Fruit fly (Drosophila melanogaster) whole organism, embryonic: ENCODE data around the gene CG17612.

Source experiments
- Adf1 ChIP-seq: fragments of 200-800 bp; sonication (Bioruptor generic); IDR thresholded peaks from 2 replicates; pipeline ENCODE4 v1.3.6; 2022; ENCODE audit warnings: missing biosample characterization, missing genetic modification characterization
- CG10147 ChIP-seq: fragments of 200-800 bp; sonication (Bioruptor generic); optimal IDR thresholded peaks from 2 replicates; lab custom pipeline; 2019; ENCODE audit warnings: missing biosample characterization, mild to moderate bottlenecking, missing genetic modification characterization, moderate library complexity
- CG10654 ChIP-seq: fragments of 200-800 bp; sonication (Bioruptor generic); optimal IDR thresholded peaks from 2 replicates; lab custom pipeline; 2016; ENCODE audit warnings: missing biosample characterization, missing genetic modification characterization
- CG12391 ChIP-seq: fragments of 200-800 bp; sonication (Bioruptor generic); optimal IDR thresholded peaks from 3 replicates; lab custom pipeline; 2018; ENCODE audit warnings: missing biosample characterization, mild to moderate bottlenecking, missing genetic modification characterization, moderate library complexity
- CG16813 ChIP-seq: fragments of 200-800 bp; sonication (Bioruptor generic); IDR thresholded peaks from 3 replicates; pipeline ENCODE4 v1.3.6; 2022; ENCODE audit warnings: missing biosample characterization, missing genetic modification characterization; ENCODE audit not compliant: partially characterized antibody
- CG17385 ChIP-seq: fragments of 200-800 bp; sonication (Bioruptor generic); optimal IDR thresholded peaks from 3 replicates; lab custom pipeline; 2018; ENCODE audit warnings: missing biosample characterization, mild to moderate bottlenecking, missing genetic modification characterization
- CG2199 ChIP-seq: fragments of 200-800 bp; sonication (Bioruptor generic); IDR thresholded peaks from 3 replicates; pipeline ENCODE4 v1.3.6; 2022; ENCODE audit warnings: missing biosample characterization, missing genetic modification characterization
- CG3163 ChIP-seq: fragments of 200-800 bp; sonication (Bioruptor generic); optimal IDR thresholded peaks from 3 replicates; lab custom pipeline; 2016; ENCODE audit warnings: missing biosample characterization, missing genetic modification characterization
- CG32532 ChIP-seq: fragments of 200-800 bp; sonication (Bioruptor generic); IDR thresholded peaks from 2 replicates; pipeline ENCODE4 v1.3.6; 2022; ENCODE audit warnings: missing biosample characterization, missing genetic modification characterization
- CG32767 ChIP-seq: fragments of 200-800 bp; sonication (Bioruptor generic); IDR thresholded peaks from 2 replicates; pipeline ENCODE4 v1.3.6; 2022; ENCODE audit warnings: missing biosample characterization, missing genetic modification characterization
- CG34422 ChIP-seq: fragments of 200-800 bp; sonication (Bioruptor generic); IDR thresholded peaks from 3 replicates; pipeline ENCODE4 v1.3.6; 2022; ENCODE audit warnings: missing biosample characterization, missing genetic modification characterization
- CG43689 ChIP-seq: fragments of 200-800 bp; sonication (Bioruptor generic); IDR thresholded peaks from 2 replicates; pipeline ENCODE4 v1.3.6; 2022; ENCODE audit warnings: missing biosample characterization, missing genetic modification characterization
- CG4730 ChIP-seq: fragments of 200-800 bp; sonication (Bioruptor generic); IDR thresholded peaks from 2 replicates; pipeline ENCODE4 v1.3.6; 2022; ENCODE audit warnings: missing biosample characterization, missing genetic modification characterization
- CG7357 ChIP-seq: fragments of 200-800 bp; sonication (Bioruptor generic); IDR thresholded peaks from 3 replicates; pipeline ENCODE4 v1.3.6; 2022; ENCODE audit warnings: missing biosample characterization, missing genetic modification characterization
- CG7839 ChIP-seq: fragments of 200-800 bp; sonication (Bioruptor generic); optimal IDR thresholded peaks from 3 replicates; lab custom pipeline; 2018; ENCODE audit warnings: missing biosample characterization, mild to moderate bottlenecking, missing genetic modification characterization, moderate library complexity
- CG8290 ChIP-seq, 3 experiments: fragments of 200-800 bp; sonication (Bioruptor generic); optimal IDR thresholded peaks; 2 replicates each; lab custom pipeline; 2016 to 2019; ENCODE audit warnings: missing biosample characterization in 3 of 3, missing genetic modification characterization in 3 of 3, mild to moderate bottlenecking in 2 of 3, moderate library complexity in 1 of 3
- CG8478 ChIP-seq: fragments of >200 bp; optimal IDR thresholded peaks from 2 replicates; lab custom pipeline; 2018
- CG8765 ChIP-seq: fragments of 200-800 bp; sonication (Bioruptor generic); IDR thresholded peaks from 2 replicates; pipeline ENCODE4 v1.3.6; 2022; ENCODE audit warnings: missing biosample characterization, missing genetic modification characterization
- CTCF ChIP-seq: fragments of 200-800 bp; sonication (Bioruptor generic); optimal IDR thresholded peaks from 2 replicates; lab custom pipeline; 2017; ENCODE audit warnings: missing biosample characterization, mild to moderate bottlenecking, missing genetic modification characterization, moderate library complexity
- Hsf ChIP-seq: fragments of 200-800 bp; sonication (Bioruptor generic); optimal IDR thresholded peaks from 3 replicates; lab custom pipeline; 2016; ENCODE audit warnings: missing biosample characterization, missing genetic modification characterization
- Jarid2 ChIP-seq: fragments of 200-800 bp; sonication (Bioruptor generic); optimal IDR thresholded peaks from 3 replicates; lab custom pipeline; 2017; ENCODE audit warnings: mild to moderate bottlenecking, missing biosample characterization, missing genetic modification reagents, missing genetic modification characterization
- NC2β ChIP-seq: fragments of 200-800 bp; sonication (Bioruptor generic); optimal IDR thresholded peaks from 2 replicates; lab custom pipeline; 2016; ENCODE audit warnings: missing biosample characterization, missing genetic modification characterization
- Oli ChIP-seq: fragments of 200-800 bp; sonication (Bioruptor generic); optimal IDR thresholded peaks from 2 replicates; lab custom pipeline; 2018; ENCODE audit warnings: missing biosample characterization, mild to moderate bottlenecking, missing genetic modification characterization, moderate library complexity
- Pdp1 ChIP-seq, 2 experiments: fragments of 200-800 bp; sonication (Bioruptor generic); optimal IDR thresholded peaks; 3 replicates each; lab custom pipeline; 2016; ENCODE audit warnings: missing biosample characterization in 2 of 2, missing genetic modification characterization in 2 of 2, mild to moderate bottlenecking in 1 of 2, moderate library complexity in 1 of 2
- Sin3A ChIP-seq: fragments of >200 bp; optimal IDR thresholded peaks from 2 replicates; lab custom pipeline; 2018
- Spps ChIP-seq: fragments of 200-800 bp; sonication (Bioruptor generic); optimal IDR thresholded peaks from 2 replicates; lab custom pipeline; 2018; ENCODE audit warnings: missing biosample characterization, mild to moderate bottlenecking, missing genetic modification characterization
- Sry-β ChIP-seq: fragments of 200-800 bp; sonication (Bioruptor generic); optimal IDR thresholded peaks from 2 replicates; lab custom pipeline; 2018; ENCODE audit warnings: missing biosample characterization, mild to moderate bottlenecking, missing genetic modification characterization, moderate library complexity
- Taf1 ChIP-seq: fragments of 200-800 bp; sonication (Bioruptor generic); IDR thresholded peaks from 2 replicates; pipeline ENCODE4 v1.3.6; 2022; ENCODE audit warnings: missing biosample characterization, missing genetic modification characterization
- Tbp ChIP-seq: fragments of >200 bp; optimal IDR thresholded peaks from 2 replicates; lab custom pipeline; 2018; ENCODE audit warnings: missing biosample characterization, missing genetic modification characterization
- al ChIP-seq: fragments of 200-800 bp; sonication (Bioruptor generic); IDR thresholded peaks from 2 replicates; pipeline ENCODE4 v1.3.6; 2022; ENCODE audit warnings: missing biosample characterization, missing genetic modification characterization
- bcd ChIP-seq: fragments of 200-800 bp; sonication (Bioruptor generic); optimal IDR thresholded peaks from 2 replicates; lab custom pipeline; 2017; ENCODE audit warnings: missing biosample characterization, mild to moderate bottlenecking, missing genetic modification characterization
- chif ChIP-seq, 2 experiments: fragments of 200-800 bp; sonication (Bioruptor generic); optimal IDR thresholded peaks; 3 replicates each; lab custom pipeline; 2016; ENCODE audit warnings: missing biosample characterization in 2 of 2, missing genetic modification characterization in 2 of 2
- corto ChIP-seq: fragments of 200-800 bp; sonication (Bioruptor generic); optimal IDR thresholded peaks from 2 replicates; lab custom pipeline; 2016; ENCODE audit warnings: missing biosample characterization, mild to moderate bottlenecking, missing genetic modification characterization, moderate library complexity
- croc ChIP-seq: fragments of 200-800 bp; sonication (Bioruptor generic); conservative IDR thresholded peaks from 3 replicates; pipeline ENCODE4 v1.3.6; 2022; ENCODE audit warnings: missing biosample characterization, missing genetic modification characterization
- cwo ChIP-seq: fragments of 200-800 bp; sonication (Bioruptor generic); optimal IDR thresholded peaks from 3 replicates; lab custom pipeline; 2017; ENCODE audit warnings: missing biosample characterization, missing genetic modification characterization, mild to moderate bottlenecking, moderate library complexity, missing genetic modification reagents
- da ChIP-seq: fragments of 200-800 bp; sonication (Bioruptor generic); optimal IDR thresholded peaks from 2 replicates; lab custom pipeline; 2016; ENCODE audit warnings: missing biosample characterization, missing genetic modification characterization
- esg ChIP-seq: fragments of 200-800 bp; sonication (Bioruptor generic); conservative IDR thresholded peaks from 2 replicates; pipeline ENCODE4 v1.3.6; 2022; ENCODE audit warnings: missing biosample characterization, missing genetic modification characterization
- eve ChIP-seq, 2 experiments: fragments of >200 bp; optimal IDR thresholded peaks; 2 replicates each; lab custom pipeline; 2017; ENCODE audit warnings: missing biosample characterization in 2 of 2, missing genetic modification characterization in 2 of 2
- exex ChIP-seq: fragments of 200-800 bp; sonication (Bioruptor generic); optimal IDR thresholded peaks from 4 replicates; lab custom pipeline; 2018; ENCODE audit warnings: missing biosample characterization, mild to moderate bottlenecking, missing genetic modification characterization, moderate library complexity
- gt ChIP-seq: fragments of 200-800 bp; sonication (Bioruptor generic); IDR thresholded peaks from 2 replicates; pipeline ENCODE4 v1.3.6; 2022; ENCODE audit warnings: missing biosample characterization, missing genetic modification characterization
- hb ChIP-seq: fragments of 200-800 bp; sonication (Bioruptor generic); IDR thresholded peaks from 3 replicates; pipeline ENCODE4 v1.3.6; 2022; ENCODE audit warnings: missing biosample characterization, missing genetic modification characterization; ENCODE audit not compliant: partially characterized antibody
- hkb ChIP-seq, 2 experiments: fragments of 200-800 bp in 1 of 2; fragments of >200 bp in 1 of 2; sonication (Bioruptor generic) in 1 of 2; IDR thresholded peaks in 1 of 2; optimal IDR thresholded peaks in 1 of 2; 2 replicates each; pipeline versions ENCODE4 v1.3.6 to Lab custom; 2017 to 2022; ENCODE audit warnings: missing biosample characterization in 1 of 2, missing genetic modification characterization in 1 of 2
- kah ChIP-seq: fragments of 200-800 bp; sonication (Bioruptor generic); optimal IDR thresholded peaks from 2 replicates; lab custom pipeline; 2018; ENCODE audit warnings: missing biosample characterization, mild to moderate bottlenecking, missing genetic modification characterization
- ken ChIP-seq: fragments of 200-800 bp; sonication (Bioruptor generic); IDR thresholded peaks from 3 replicates; pipeline ENCODE4 v1.3.6; 2022; ENCODE audit warnings: missing biosample characterization, missing genetic modification characterization
- kni ChIP-seq: fragments of 200-800 bp; sonication (Bioruptor generic); optimal IDR thresholded peaks from 3 replicates; lab custom pipeline; 2017; ENCODE audit warnings: mild to moderate bottlenecking, missing biosample characterization, missing genetic modification reagents, missing genetic modification characterization
- pb ChIP-seq: fragments of 200-800 bp; sonication (Bioruptor generic); optimal IDR thresholded peaks from 3 replicates; lab custom pipeline; 2016; ENCODE audit warnings: missing biosample characterization, missing genetic modification characterization
- schlank ChIP-seq: fragments of 200-800 bp; sonication (Bioruptor generic); optimal IDR thresholded peaks from 2 replicates; lab custom pipeline; 2018; ENCODE audit warnings: missing biosample characterization, mild to moderate bottlenecking, missing genetic modification characterization
- slbo ChIP-seq: fragments of 200-800 bp; sonication (Bioruptor generic); IDR thresholded peaks from 2 replicates; pipeline ENCODE4 v1.3.6; 2022; ENCODE audit warnings: missing biosample characterization, missing genetic modification characterization
- trh ChIP-seq: fragments of 200-800 bp; sonication (Bioruptor generic); optimal IDR thresholded peaks from 2 replicates; lab custom pipeline; 2016; ENCODE audit warnings: missing biosample characterization, missing genetic modification characterization
- tup ChIP-seq: fragments of 200-800 bp; sonication (Bioruptor generic); optimal IDR thresholded peaks from 2 replicates; lab custom pipeline; 2016; ENCODE audit warnings: missing biosample characterization, mild to moderate bottlenecking, missing genetic modification characterization, moderate library complexity
- wor ChIP-seq: fragments of 200-800 bp; sonication (Bioruptor generic); IDR thresholded peaks from 2 replicates; pipeline ENCODE4 v1.3.6; 2022; ENCODE audit warnings: missing biosample characterization, missing genetic modification characterization
- zfh1 ChIP-seq: fragments of 200-800 bp; sonication (Bioruptor generic); IDR thresholded peaks from 3 replicates; pipeline ENCODE4 v1.3.6; 2022; ENCODE audit warnings: missing biosample characterization, missing genetic modification characterization

The CG17612 gene

dm6 chr2L:4386926-4387550, 4.5 kb upstream of the CG17612 start, which contains the start of gene Psf2 (continued):
- TF ChIP-seq NC2β (no peak), gt (GFP tag; lab: Robert Waterston, UW) (no peak), Sin3A (lab: Kevin White, UChicago) (peak; percentile 25), CTCF (GFP tag; lab: Kevin White, UChicago) (no peak), zfh1 (GFP tag; lab: Robert Waterston, UW) (no peak), da (no peak), pb (GFP tag; lab: Kevin White, UChicago) (no peak), wor (no peak), chif (GFP tag; optimal IDR thresholded peaks at IDR 0.05; lab: Kevin White, UChicago) (no peak), Sry-β (GFP tag; lab: Kevin White, UChicago) (no peak), kni (GFP tag; lab: Kevin White, UChicago) (no peak), CG34422 (GFP tag; lab: Robert Waterston, UW) (0 out of 3 replicates have a peak, but pooled peaks have one; percentile 0), exex (tag; lab: Kevin White, UChicago) (no peak), CG32767 (GFP tag; lab: Robert Waterston, UW) (no peak), Oli (tag; lab: Kevin White, UChicago) (no peak), trh (no peak), slbo (no peak), croc (no peak), hb (GFP tag; lab: Robert Waterston, UW) (no peak), cwo (GFP tag; lab: Kevin White, UChicago) (no peak), schlank (tag; lab: Kevin White, UChicago) (no peak), CG8765 (GFP tag; lab: Robert Waterston, UW) (no peak), Hsf (GFP tag; lab: Kevin White, UChicago) (no peak), tup (GFP tag; lab: Kevin White, UChicago) (no peak), Jarid2 (no peak), CG43689 (GFP tag; lab: Robert Waterston, UW) (no peak), Spps (no peak), Pdp1 (GFP tag; optimal IDR thresholded peaks at IDR 0.05; lab: Kevin White, UChicago) (peak in 1 of 2 experiments; percentile 37), ken (no peak), CG4730 (GFP tag; lab: Robert Waterston, UW) (no peak), CG7839 (tag; lab: Kevin White, UChicago) (no peak), CG3163 (no peak), corto (GFP tag; lab: Kevin White, UChicago) (no peak), Tbp (GFP tag; lab: Kevin White, UChicago) (no peak), al (no peak), CG10147 (GFP tag; lab: Kevin White, UChicago) (no peak), bcd (GFP tag; lab: Kevin White, UChicago) (no peak), esg (GFP tag; lab: Robert Waterston, UW) (no peak), CG10654 (GFP tag; lab: Kevin White, UChicago) (no peak), hkb (optimal IDR thresholded peaks at IDR 0.05; lab: Kevin White, UChicago) (no peak), hkb (GFP tag; IDR thresholded peaks at IDR 0.05; lab: Robert Waterston, UW) (no peak), CG7357 (GFP tag; lab: Robert Waterston, UW) (no peak), CG8478 (lab: Kevin White, UChicago) (no peak), CG32532 (no peak), CG16813 (peak; percentile 60; the same call in 2 of the 3 replicates), Adf1 (no peak), CG12391 (tag; lab: Kevin White, UChicago) (no peak), kah (no peak), CG17385 (GFP tag; lab: Kevin White, UChicago) (no peak), CG8290 (GFP tag; optimal IDR thresholded peaks at IDR 0.05; lab: Kevin White, UChicago) (no peak), CG8290 (tag; optimal IDR thresholded peaks at IDR 0.05; lab: Kevin White, UChicago) (no peak), eve (GFP tag; optimal IDR thresholded peaks at IDR 0.05; lab: Kevin White, UChicago) (no peak), Taf1 (GFP tag; lab: Robert Waterston, UW) (no peak), CG2199 (GFP tag; lab: Robert Waterston, UW) (no peak)
